Worm (Caenorhabditis elegans) whole organism, L4 larva: ENCODE results near the gene Y53F4B.5.

Experiments
- F44E2.7 ChIP-seq: fragments of 200-800 bp; sonication (Bioruptor generic); IDR thresholded peaks from 2 replicates; pipeline ENCODE4 v2.1.2; 2022; ENCODE audit warnings: missing genetic modification characterization, missing compliant biosample characterization
- hif-1 ChIP-seq, 2 experiments: sonication (generic microtip); optimal IDR thresholded peaks; 2 replicates each; lab custom pipeline; 2016 to 2017; ENCODE audit warnings: missing compliant biosample characterization in 2 of 2, missing genetic modification characterization in 2 of 2, missing genetic modification reagents in 2 of 2, missing genotype in 2 of 2, mild to moderate bottlenecking in 1 of 2
- mxl-2 ChIP-seq: fragments of 200-800 bp; sonication (Bioruptor generic); conservative IDR thresholded peaks from 2 replicates; pipeline ENCODE4 v1.3.6; 2022; ENCODE audit warnings: missing genetic modification reagents, missing genetic modification characterization, missing compliant biosample characterization
- nhr-237 ChIP-seq: sonication (generic microtip); optimal IDR thresholded peaks from 2 replicates; lab custom pipeline; 2017; ENCODE audit warnings: missing biosample characterization, missing genetic modification characterization
- unc-62 ChIP-seq, 3 experiments: fragments of 150-350 bp in 1 of 3; sonication (generic microtip); optimal IDR thresholded peaks in 2 of 3; peaks in 1 of 3; 1 replicate in 1 of 3; 2 replicates in 2 of 3; lab custom pipeline; 2014 to 2017; ENCODE audit warnings: missing biosample characterization in 3 of 3, missing genetic modification characterization in 3 of 3, missing genetic modification reagents in 3 of 3, missing genotype in 1 of 3

DNA sequence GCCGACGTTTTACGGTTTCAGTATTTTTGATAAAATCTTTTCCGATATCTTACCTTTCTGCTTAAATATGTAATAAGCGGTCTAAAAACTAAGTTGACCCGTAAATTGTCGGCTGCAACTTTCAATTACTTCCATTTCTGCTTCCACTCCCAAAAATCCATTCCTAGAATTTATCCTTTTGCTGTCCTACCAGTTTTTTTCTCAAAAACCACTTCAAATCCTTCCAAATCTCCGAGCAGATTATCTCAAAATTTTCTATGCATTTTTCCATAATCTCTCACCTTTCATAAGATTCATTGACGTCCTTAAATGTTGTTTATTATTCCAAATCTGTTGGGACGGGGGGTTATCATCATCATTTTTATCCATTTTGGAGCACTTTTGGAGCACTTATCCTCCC, 42.8 kb downstream of the Y53F4B.5 start:
- TF ChIP-seq mxl-2 (GFP tag; lab: Robert Waterston, UW) (no peak), nhr-237 (tag; lab: Kevin White, UChicago) (no peak), unc-62 (GFP tag; optimal IDR thresholded peaks at IDR 0.05 in 1 of 2; lab: Kevin White, UChicago) (no peak), unc-62 (tag; optimal IDR thresholded peaks at IDR 0.05; lab: Kevin White, UChicago) (no peak), hif-1 (tag; optimal IDR thresholded peaks at IDR 0.05; lab: Kevin White, UChicago) (no peak), F44E2.7 (GFP tag; lab: Robert Waterston, UW) (no peak)
